Worm (Caenorhabditis elegans) whole organism, L4/young adult: Measurements from ENCODE around the gene C31C9.6.

ENCODE experiments used
- W03F9.2 ChIP-seq: fragments of 150-350 bp; optimal IDR thresholded peaks from 2 replicates; lab custom pipeline; 2014; ENCODE audit warnings: missing biosample characterization, missing genetic modification characterization
- dao-5 ChIP-seq: sonication (generic microtip); optimal IDR thresholded peaks from 2 replicates; lab custom pipeline; 2016; ENCODE audit warnings: missing genotype, missing genetic modification characterization, moderate library complexity, missing compliant biosample characterization
- him-1 ChIP-seq: sonication (generic microtip); optimal IDR thresholded peaks from 2 replicates; lab custom pipeline; 2016; ENCODE audit warnings: missing genotype, missing genetic modification reagents, missing genetic modification characterization, missing compliant biosample characterization

C31C9.6 gene

DNA sequence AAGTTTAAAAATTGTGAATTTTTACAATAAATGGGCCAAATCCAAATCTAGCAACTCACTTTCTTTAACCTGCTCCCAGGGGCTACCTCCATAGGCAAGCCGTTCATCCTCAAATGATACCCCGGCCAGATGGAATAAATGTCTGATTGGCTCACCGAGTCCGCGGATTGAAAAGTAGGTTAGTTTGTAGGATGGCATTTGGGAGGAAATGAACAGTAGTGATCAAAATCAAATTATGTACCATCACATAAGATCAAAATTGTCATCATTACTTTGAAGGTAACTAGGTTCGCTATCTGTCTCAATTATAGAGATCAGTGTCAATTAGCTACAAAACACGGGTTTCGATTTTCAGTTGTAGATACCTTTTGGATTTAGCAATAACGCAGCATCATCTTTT is 31.2 kb downstream of the C31C9.6 start, which contains the start of the genes gst-17 and gst-18:
gst-17 (minus strand) TSS at position 101 of the 400 bp plus-strand sequence.
gst-18 (minus strand) TSS at position 198 of the 400 bp plus-strand sequence.
- no peak for TF ChIP-seq him-1
- no peak for TF ChIP-seq dao-5 (tag; lab: Kevin White, UChicago)
- no peak for TF ChIP-seq W03F9.2 (tag; lab: Kevin White, UChicago)

DNA sequence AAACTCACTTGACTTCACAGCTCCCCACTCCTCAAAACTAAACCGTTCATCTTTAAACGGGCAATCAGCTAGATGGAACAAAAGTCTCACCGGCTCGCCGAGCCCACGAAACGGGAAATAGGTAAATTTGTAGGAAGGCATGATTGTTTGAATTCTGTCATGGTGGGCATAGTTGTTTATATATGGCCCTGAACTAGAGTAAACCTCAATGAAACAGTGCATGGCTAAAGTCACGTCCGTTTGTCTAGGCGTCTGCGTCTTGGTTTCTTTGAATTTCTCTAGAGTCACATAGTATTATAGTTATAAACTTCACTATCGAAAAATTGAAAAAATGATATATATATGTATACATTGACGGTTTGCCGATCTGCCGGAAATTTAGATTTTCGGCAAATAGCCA is 34.9 kb downstream of the C31C9.6 start, which contains the start of gene gst-19:
gst-19 (minus strand) TSS at position 145 of the 400 bp plus-strand sequence.
- TF ChIP-seq W03F9.2 (tag; lab: Kevin White, UChicago), result no peak
- no peak for TF ChIP-seq dao-5 (tag; lab: Kevin White, UChicago)
- no peak for TF ChIP-seq him-1

- no peak for TF ChIP-seq dao-5 (tag; lab: Kevin White, UChicago)
- no peak for TF ChIP-seq W03F9.2 (tag; lab: Kevin White, UChicago)
- no peak for TF ChIP-seq him-1
These were observed 37.6 kb downstream of the C31C9.6 start, which contains the start of gene gst-16 for ce11 chrII:13624330-13624729. Gene gst-16 (minus strand): TSS chrII:13624440.

DNA sequence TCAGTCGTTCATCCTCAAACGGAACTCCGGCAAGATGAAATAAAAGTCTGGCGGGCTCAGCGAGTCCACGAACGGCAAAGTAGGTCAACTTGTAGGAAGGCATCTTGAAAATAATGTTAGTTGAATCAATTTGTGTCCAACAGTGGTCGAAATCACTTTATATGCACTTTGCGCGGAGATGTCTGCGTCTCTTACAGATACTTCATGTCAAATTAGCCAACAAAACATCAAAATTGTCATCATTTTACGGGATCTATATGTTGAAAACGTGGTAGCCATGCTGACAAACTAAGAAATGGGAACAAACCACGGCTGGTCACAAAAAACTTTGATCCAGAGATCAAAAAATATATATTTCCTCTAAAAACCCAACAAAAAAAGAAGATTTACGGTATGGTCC is 44.1 kb downstream of the C31C9.6 start, which contains the start of gene gst-12:
gst-12 (minus strand) TSS at position 254 of the 400 bp plus-strand sequence.
- TF ChIP-seq him-1 (no peak), W03F9.2 (tag; lab: Kevin White, UChicago) (no peak), dao-5 (tag; lab: Kevin White, UChicago) (no peak)

DNA sequence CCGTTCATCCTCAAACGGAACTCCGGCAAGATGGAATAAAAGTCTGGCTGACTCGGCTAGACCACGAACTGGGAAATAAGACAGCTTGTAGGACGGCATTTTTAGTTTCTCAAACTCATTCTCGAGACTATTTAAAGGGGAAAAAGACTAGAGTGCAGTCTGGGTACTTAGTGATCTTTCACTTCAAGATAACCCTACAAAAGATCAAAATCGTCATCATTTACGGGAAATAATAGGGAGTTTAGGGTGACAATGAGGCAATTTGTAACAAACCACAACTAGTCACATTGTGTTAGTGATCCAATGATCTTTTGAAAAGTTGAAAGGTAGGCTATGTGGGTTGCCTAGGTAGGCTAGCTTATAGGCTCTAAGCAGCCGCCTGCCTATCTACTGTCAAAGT is 45.9 kb downstream of the C31C9.6 start, which contains the start of gene gst-14:
gst-14 (minus strand) TSS at position 101 of the 400 bp plus-strand sequence.
- TF ChIP-seq dao-5 (tag; lab: Kevin White, UChicago) (no peak), him-1 (no peak)

DNA sequence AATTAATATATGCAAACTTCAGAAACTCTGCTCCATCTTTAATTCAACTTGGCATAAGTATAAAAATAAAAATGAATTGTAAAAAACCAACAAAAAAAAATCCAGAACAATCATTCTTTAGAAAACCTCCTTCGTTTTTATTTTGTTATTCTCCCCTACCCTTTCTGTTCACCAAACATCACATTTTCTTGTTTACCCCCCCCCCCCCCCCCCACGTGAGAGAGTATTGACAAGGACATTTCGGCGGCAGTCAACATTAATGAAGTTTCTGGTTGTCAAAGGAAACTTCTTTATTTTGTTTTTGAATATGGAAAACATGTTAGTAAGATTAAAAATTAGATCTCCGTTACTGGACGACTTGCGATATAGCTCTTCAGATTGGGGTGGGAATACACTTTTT is 47.4 kb downstream of the C31C9.6 start:
- TF ChIP-seq dao-5 (tag; lab: Kevin White, UChicago) (no peak), W03F9.2 (tag; lab: Kevin White, UChicago) (no peak), him-1 (no peak)

ce11 chrII:13613096-13613495 is 48.8 kb downstream of the C31C9.6 start, which contains the start of gene gst-15:
Gene gst-15 (minus strand): TSS chrII:13613196.
- TF ChIP-seq dao-5 (tag; lab: Kevin White, UChicago), result no peak
- no peak for TF ChIP-seq W03F9.2 (tag; lab: Kevin White, UChicago)
- TF ChIP-seq him-1, result no peak

DNA sequence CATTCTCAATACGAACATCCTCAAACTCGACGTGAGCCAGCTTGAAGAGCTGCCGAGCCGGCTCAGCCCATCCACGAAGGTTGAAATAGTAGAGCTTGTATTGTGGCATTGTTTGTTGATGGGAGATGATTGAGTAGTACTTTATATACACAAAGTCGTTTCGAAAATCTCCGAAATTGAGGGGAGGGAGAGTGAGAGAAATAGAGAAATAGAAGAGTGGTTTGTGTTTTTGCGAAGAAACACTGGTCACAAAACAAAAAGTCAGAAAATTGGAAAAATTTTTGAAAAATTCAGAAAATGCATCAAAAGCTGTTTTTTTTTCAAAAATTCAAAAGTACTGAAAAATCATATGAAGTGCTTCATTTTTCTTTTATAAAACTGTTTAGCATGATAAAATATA is 50.7 kb downstream of the C31C9.6 start, which contains the start of gene gst-24:
gst-24 (minus strand) TSS at position 181 of the 400 bp plus-strand sequence.
- no peak for TF ChIP-seq him-1
- TF ChIP-seq dao-5 (tag; lab: Kevin White, UChicago), result no peak
- TF ChIP-seq W03F9.2 (tag; lab: Kevin White, UChicago), result no peak

ce11 chrII:13609655-13610054 is 52.2 kb downstream of the C31C9.6 start, which contains the start of gene gst-20:
Gene gst-20 (minus strand): TSS chrII:13609824.
- TF ChIP-seq W03F9.2 (tag; lab: Kevin White, UChicago), result no peak
- TF ChIP-seq him-1, result no peak
- TF ChIP-seq dao-5 (tag; lab: Kevin White, UChicago), result no peak
